Worm (Caenorhabditis elegans): ENCODE results near the gene R03D7.15.
"Not testable (repeated sequence)": the region's sequence is repeated elsewhere in the genome, so short reads cannot be mapped to it uniquely, and the experiment has no call there.

DNA sequence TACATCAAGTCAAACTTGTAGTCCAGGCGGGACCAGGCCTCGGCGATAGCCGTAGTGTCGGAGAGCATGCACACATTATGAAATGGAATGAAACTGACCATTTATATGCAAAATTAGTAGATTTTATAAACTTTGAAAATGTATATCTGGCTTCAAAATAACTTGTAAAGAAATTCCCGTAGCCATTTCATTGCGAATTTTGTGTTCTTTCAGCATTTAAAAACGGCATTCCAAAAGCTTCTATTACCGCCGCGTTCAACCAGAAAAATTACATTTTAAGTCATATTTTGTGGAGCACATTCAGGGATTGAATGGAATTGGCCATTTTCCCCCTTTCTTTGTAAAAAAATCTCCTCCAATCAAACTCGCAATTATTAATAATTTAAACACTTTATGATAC, 19.1 kb upstream of the R03D7.15 start, which contains the start of gene Y19D2B.1:
- TF ChIP-seq him-1, dao-5 (tag; optimal IDR thresholded peaks at IDR 0.05): not testable (repeated sequence)
